Worm (Caenorhabditis elegans) whole organism, L2 larva: ENCODE results near the gene K08E4.7.
A peak's percentile ranks its signal among the peaks of the same experiment; 100 is the strongest.

Source experiments
- F13H6.1 ChIP-seq: sonication (generic microtip); optimal IDR thresholded peaks from 2 replicates; lab custom pipeline; 2016; ENCODE audit warnings: missing genetic modification characterization, missing compliant biosample characterization
- Y55F3AM.14 ChIP-seq: fragments of 200-800 bp; sonication (Bioruptor generic); optimal IDR thresholded peaks from 2 replicates; lab custom pipeline; 2018; ENCODE audit warnings: mild to moderate bottlenecking, missing genetic modification characterization, missing compliant biosample characterization
- alr-1 ChIP-seq: fragments of 150-350 bp; optimal IDR thresholded peaks from 2 replicates; lab custom pipeline; 2014; ENCODE audit warnings: missing biosample characterization, missing genetic modification characterization
- aly-2 ChIP-seq: fragments of 150-350 bp; optimal IDR thresholded peaks from 2 replicates; lab custom pipeline; 2014; ENCODE audit warnings: missing biosample characterization, missing genetic modification characterization
- blmp-1 ChIP-seq: sonication (generic microtip); optimal IDR thresholded peaks from 2 replicates; lab custom pipeline; 2017; ENCODE audit warnings: missing genetic modification characterization, mild to moderate bottlenecking, missing compliant biosample characterization, antibody characterized with exemption, moderate library complexity; ENCODE audit not compliant: insufficient read depth
- ceh-16 ChIP-seq: fragments of 150-350 bp; optimal IDR thresholded peaks from 2 replicates; lab custom pipeline; 2014; ENCODE audit warnings: missing biosample characterization, missing genetic modification characterization
- egl-27 ChIP-seq: sonication (generic microtip); optimal IDR thresholded peaks from 3 replicates; lab custom pipeline; 2017; ENCODE audit warnings: missing biosample characterization, missing genetic modification reagents, missing genetic modification characterization
- elt-1 ChIP-seq: fragments of 150-350 bp; optimal IDR thresholded peaks from 2 replicates; lab custom pipeline; 2014; ENCODE audit warnings: missing biosample characterization, missing genetic modification characterization
- elt-3 ChIP-seq: sonication (generic microtip); optimal IDR thresholded peaks from 2 replicates; lab custom pipeline; 2017; ENCODE audit warnings: missing biosample characterization, missing genetic modification characterization
- fos-1 ChIP-seq: fragments of 150-350 bp; optimal IDR thresholded peaks from 2 replicates; lab custom pipeline; 2014; ENCODE audit warnings: missing biosample characterization, missing genetic modification characterization
- gmeb-1 ChIP-seq: fragments of 150-350 bp; optimal IDR thresholded peaks from 2 replicates; lab custom pipeline; 2014; ENCODE audit warnings: missing biosample characterization, missing genetic modification characterization
- lin-13 ChIP-seq: fragments of 150-350 bp; optimal IDR thresholded peaks from 2 replicates; lab custom pipeline; 2014; ENCODE audit warnings: missing biosample characterization, missing genetic modification reagents, missing genetic modification characterization
- lin-39 ChIP-seq: fragments of 150-350 bp; optimal IDR thresholded peaks from 2 replicates; lab custom pipeline; 2014; ENCODE audit warnings: missing biosample characterization, missing genetic modification reagents, missing genetic modification characterization
- lsy-2 ChIP-seq, 2 experiments: fragments of 150-350 bp in 1 of 2; sonication (generic microtip) in 1 of 2; optimal IDR thresholded peaks; 2 replicates each; lab custom pipeline; 2014 to 2017; ENCODE audit warnings: missing biosample characterization in 2 of 2, missing genetic modification characterization in 2 of 2
- nhr-10 ChIP-seq: sonication (generic microtip); optimal IDR thresholded peaks from 2 replicates; lab custom pipeline; 2017; ENCODE audit warnings: missing biosample characterization, missing genetic modification characterization
- nhr-11 ChIP-seq: fragments of 150-350 bp; optimal IDR thresholded peaks from 2 replicates; lab custom pipeline; 2014; ENCODE audit warnings: missing biosample characterization, missing genetic modification characterization
- nhr-129 ChIP-seq: fragments of 150-350 bp; optimal IDR thresholded peaks from 2 replicates; lab custom pipeline; 2014; ENCODE audit warnings: missing biosample characterization, missing genetic modification characterization
- nhr-21 ChIP-seq: fragments of 150-350 bp; optimal IDR thresholded peaks from 2 replicates; lab custom pipeline; 2014; ENCODE audit warnings: missing biosample characterization, missing genetic modification characterization
- nhr-23 ChIP-seq: fragments of 150-350 bp; optimal IDR thresholded peaks from 2 replicates; lab custom pipeline; 2014; ENCODE audit warnings: missing biosample characterization, missing genetic modification reagents, missing genetic modification characterization
- nhr-25 ChIP-seq: fragments of 150-350 bp; sonication (generic microtip); optimal IDR thresholded peaks from 3 replicates; lab custom pipeline; 2014; ENCODE audit warnings: missing biosample characterization, missing genetic modification characterization
- nhr-6 ChIP-seq: fragments of 150-350 bp; optimal IDR thresholded peaks from 2 replicates; lab custom pipeline; 2014; ENCODE audit warnings: missing biosample characterization, missing genetic modification characterization
- nhr-77 ChIP-seq: fragments of 150-350 bp; optimal IDR thresholded peaks from 2 replicates; lab custom pipeline; 2014; ENCODE audit warnings: missing biosample characterization, missing genetic modification characterization
- sem-4 ChIP-seq: fragments of 150-350 bp; optimal IDR thresholded peaks from 2 replicates; lab custom pipeline; 2014; ENCODE audit warnings: missing biosample characterization, missing genetic modification reagents, missing genetic modification characterization
- sma-3 ChIP-seq: sonication (generic microtip); optimal IDR thresholded peaks from 2 replicates; lab custom pipeline; 2016; ENCODE audit warnings: missing genetic modification reagents, missing genetic modification characterization, missing compliant biosample characterization
- sma-9 ChIP-seq, 2 experiments: fragments of 150-350 bp in 1 of 2; sonication (generic microtip) in 1 of 2; optimal IDR thresholded peaks; 2 replicates each; lab custom pipeline; 2014 to 2016; ENCODE audit warnings: missing genetic modification characterization in 2 of 2, mild to moderate bottlenecking in 1 of 2, missing biosample characterization in 1 of 2, missing compliant biosample characterization in 1 of 2, missing genetic modification reagents in 1 of 2, moderate library complexity in 1 of 2
- unc-39 ChIP-seq: fragments of 150-350 bp; optimal IDR thresholded peaks from 2 replicates; lab custom pipeline; 2014; ENCODE audit warnings: missing biosample characterization, missing genetic modification characterization
- unc-55 ChIP-seq: fragments of 150-350 bp; sonication (generic microtip); optimal IDR thresholded peaks from 3 replicates; lab custom pipeline; 2014; ENCODE audit warnings: missing biosample characterization, missing genetic modification reagents, missing genetic modification characterization
- unc-62 ChIP-seq: fragments of 150-350 bp; optimal IDR thresholded peaks from 2 replicates; lab custom pipeline; 2014; ENCODE audit warnings: missing biosample characterization, missing genetic modification reagents, missing genetic modification characterization
- zag-1 ChIP-seq: fragments of 150-350 bp; optimal IDR thresholded peaks from 2 replicates; lab custom pipeline; 2014; ENCODE audit warnings: missing biosample characterization, missing genetic modification characterization

Gene K08E4.7

DNA sequence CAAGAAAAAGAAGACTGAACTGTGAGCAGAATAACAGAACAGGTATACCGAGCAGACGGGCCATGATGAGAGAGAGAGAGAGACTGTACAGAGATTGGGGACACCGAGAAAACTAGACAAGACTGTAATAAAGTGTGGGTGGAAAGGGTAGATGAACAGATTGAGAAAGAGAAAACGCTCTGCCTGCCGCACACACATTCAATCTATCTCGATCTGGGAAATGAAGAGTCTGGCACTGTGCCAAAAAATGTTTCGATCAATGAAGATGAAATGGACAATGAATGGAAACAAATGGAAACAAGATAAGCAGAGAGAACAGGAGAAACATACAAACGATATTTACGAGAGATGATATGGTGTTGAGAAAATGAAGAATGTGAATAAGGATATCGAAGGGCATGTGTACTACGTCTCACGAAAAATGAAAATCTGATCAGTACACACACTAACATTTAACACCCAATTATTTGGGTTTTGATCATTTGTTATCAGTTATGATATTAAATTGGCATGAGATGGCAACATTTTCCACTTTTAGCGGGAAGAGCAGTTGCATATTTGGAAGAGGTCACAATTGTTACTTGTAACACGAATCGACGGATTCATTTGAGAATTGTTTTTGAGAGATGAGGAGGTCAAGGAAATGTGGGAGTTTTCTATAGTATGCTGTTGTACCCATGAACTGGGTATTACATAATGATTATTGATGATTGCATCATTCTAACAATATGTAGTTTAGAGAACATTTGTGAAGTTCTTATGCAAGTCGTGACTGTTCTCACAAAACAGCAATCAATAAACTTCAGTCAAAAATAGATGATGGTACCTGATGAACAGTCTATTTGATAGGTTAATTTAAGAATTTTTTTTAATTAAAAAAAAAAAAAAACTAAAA is 30.5 kb upstream of the K08E4.7 start:
- TF ChIP-seq fos-1 (peak; percentile 28), ceh-16 (tag; lab: Kevin White, UChicago) (peak; percentile 29), sem-4 (no peak), blmp-1 (tag; lab: Kevin White, UChicago) (peak; percentile 56), nhr-21 (tag; lab: Kevin White, UChicago) (peak; percentile 47), lin-39 (tag; lab: Kevin White, UChicago) (no peak), sma-9 (GFP tag; optimal IDR thresholded peaks at IDR 0.05; lab: Kevin White, UChicago) (peak; percentile 83), sma-9 (tag; optimal IDR thresholded peaks at IDR 0.05; lab: Kevin White, UChicago) (no peak), lsy-2 (tag; optimal IDR thresholded peaks at IDR 0.05; lab: Kevin White, UChicago) (peak in 1 of 2 experiments; percentile 21), egl-27 (tag; lab: Kevin White, UChicago) (peak; percentile 34), nhr-129 (tag; lab: Kevin White, UChicago) (peak; percentile 64), nhr-23 (no peak), sma-3 (GFP tag; lab: Kevin White, UChicago) (peak; percentile 59), nhr-25 (tag; lab: Kevin White, UChicago) (peak; percentile 36)

DNA sequence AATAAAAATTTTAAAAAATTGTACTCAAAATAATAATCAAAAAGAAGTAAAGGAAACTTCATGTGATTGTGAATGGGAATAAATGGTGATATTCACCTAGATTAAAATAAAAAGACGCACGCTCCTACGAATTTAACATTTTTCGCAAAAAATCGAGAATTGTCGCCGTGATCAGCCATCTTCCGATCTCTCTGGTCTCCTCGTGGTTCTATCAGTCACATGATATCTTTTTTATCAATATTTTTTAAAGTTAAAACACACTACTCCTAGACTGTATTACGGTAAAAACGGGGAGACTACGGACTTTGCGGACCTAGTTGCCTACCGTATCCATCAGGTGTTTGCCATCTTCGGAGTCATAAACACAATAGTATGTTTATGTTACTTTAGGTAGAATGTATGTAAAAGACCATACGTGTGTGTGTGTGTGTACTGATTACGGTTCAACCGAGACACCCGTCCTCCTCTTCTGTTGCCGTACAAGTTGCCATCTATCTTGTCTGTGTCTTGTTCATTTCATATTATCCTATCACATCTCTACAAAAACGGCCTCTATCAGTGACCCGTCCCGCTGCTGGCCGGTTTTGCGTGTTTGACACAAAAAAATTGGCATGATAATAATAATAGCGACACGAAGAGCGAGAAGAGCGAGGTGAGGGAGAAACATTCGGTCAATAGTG is 28.9 kb upstream of the K08E4.7 start, which contains the start of gene T12G3.2:
T12G3.2 (minus strand) TSS at position 444 of the 680 bp plus-strand sequence.
- TF ChIP-seq gmeb-1 (tag; lab: Kevin White, UChicago), result peak; percentile 25
- TF ChIP-seq Y55F3AM.14 (GFP tag; lab: Kevin White, UChicago), result no peak
- peak; percentile 65 for TF ChIP-seq fos-1
- no peak for TF ChIP-seq nhr-10
- TF ChIP-seq zag-1 (tag; lab: Kevin White, UChicago), result no peak
- TF ChIP-seq sma-9 (GFP tag; optimal IDR thresholded peaks at IDR 0.05; lab: Kevin White, UChicago), result peak; percentile 49
- TF ChIP-seq sma-9 (tag; optimal IDR thresholded peaks at IDR 0.05; lab: Kevin White, UChicago), result no peak
- no peak for TF ChIP-seq aly-2 (tag; lab: Kevin White, UChicago)
- peak; percentile 23 for TF ChIP-seq F13H6.1 (tag; lab: Kevin White, UChicago)
- no peak for TF ChIP-seq unc-55 (GFP tag; lab: Kevin White, UChicago)
- peak; percentile 44 for TF ChIP-seq sma-3 (GFP tag; lab: Kevin White, UChicago)
- TF ChIP-seq lsy-2 (tag; optimal IDR thresholded peaks at IDR 0.05; lab: Kevin White, UChicago), result peak in 1 of 2 experiments; percentile 16
- peak; percentile 64 for TF ChIP-seq nhr-129 (tag; lab: Kevin White, UChicago)
- TF ChIP-seq nhr-25 (tag; lab: Kevin White, UChicago), result peak; percentile 30
- TF ChIP-seq nhr-21 (tag; lab: Kevin White, UChicago), result peak; percentile 23

DNA sequence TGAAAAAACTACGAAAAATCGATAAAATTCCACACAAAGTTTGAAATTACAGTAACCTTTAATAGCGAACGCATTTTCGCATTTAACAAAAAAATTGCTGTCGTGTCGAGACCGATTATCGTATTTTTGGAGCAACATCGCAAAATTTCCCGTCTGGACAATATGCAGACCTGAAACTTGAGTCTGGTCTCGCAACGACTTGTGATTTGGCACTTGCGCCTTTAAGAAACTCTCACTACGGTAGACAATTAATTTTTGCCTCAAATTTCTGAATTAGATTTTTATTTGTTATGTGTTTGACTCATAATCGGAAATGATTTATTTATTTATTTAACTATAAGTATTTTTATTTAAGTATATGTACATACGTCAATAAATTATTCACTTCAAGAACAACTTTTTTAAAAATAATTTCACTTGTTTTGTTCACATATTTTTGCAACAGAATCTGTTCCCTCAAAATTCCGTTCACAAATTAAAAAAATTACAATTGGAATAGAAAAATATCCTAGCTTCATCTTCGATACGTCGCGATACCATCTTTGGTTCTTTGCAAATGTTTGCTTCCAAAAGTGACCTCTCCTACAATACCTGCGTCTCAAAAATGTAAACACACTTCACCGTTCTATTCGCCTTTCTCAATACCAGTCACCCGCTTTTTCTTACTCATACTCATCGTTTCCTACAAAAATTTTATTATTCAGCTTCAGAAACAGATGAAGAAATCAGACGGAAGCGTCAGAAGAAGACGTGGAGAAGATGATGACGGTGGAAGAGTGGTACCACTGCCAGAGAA is 27.8 kb upstream of the K08E4.7 start, which contains the start of gene T12G3.4:
T12G3.4 (plus strand) TSS at position 705 of the 796 bp plus-strand sequence.
- TF ChIP-seq lin-39 (tag; lab: Kevin White, UChicago) (no peak), nhr-77 (tag; lab: Kevin White, UChicago) (no peak), nhr-21 (tag; lab: Kevin White, UChicago) (no peak), unc-39 (tag; lab: Kevin White, UChicago) (no peak), elt-1 (tag; lab: Kevin White, UChicago) (no peak), fos-1 (peak; percentile 1), nhr-11 (no peak), F13H6.1 (tag; lab: Kevin White, UChicago) (no peak), nhr-129 (tag; lab: Kevin White, UChicago) (peak; percentile 2), lsy-2 (tag; optimal IDR thresholded peaks at IDR 0.05; lab: Kevin White, UChicago) (no peak), alr-1 (no peak), nhr-6 (tag; lab: Kevin White, UChicago) (no peak), unc-62 (GFP tag; lab: Kevin White, UChicago) (no peak), elt-3 (tag; lab: Kevin White, UChicago) (no peak), nhr-25 (tag; lab: Kevin White, UChicago) (no peak), lin-13 (GFP tag; lab: Kevin White, UChicago) (no peak)
- TF ChIP-seq, all 48 proteins: peak for 2
